Worm (Caenorhabditis elegans): ENCODE measurements around the gene nas-32.

- no peak for TF ChIP-seq lin-35 (GFP tag; optimal IDR thresholded peaks at IDR 0.05)
- TF ChIP-seq unc-62 (GFP tag; optimal IDR thresholded peaks at IDR 0.05), result no peak
- TF ChIP-seq Y67H2A.10 (GFP tag; conservative IDR thresholded peaks at IDR 0.05), result no peak
- TF ChIP-seq sea-2 (GFP tag; IDR thresholded peaks at IDR 0.05), result peak; percentile 64; the same call in 1 of the 2 replicates
Measured at ce11 chrV:858841-859456, 40.0 kb downstream of the nas-32 start.

Measured in whole organism, young adult.